Worm (Caenorhabditis elegans) whole organism, L3 larva: Measurements from ENCODE around the gene rig-6.

ENCODE experiments used
- R02D3.7 ChIP-seq: fragments of 150-350 bp; optimal IDR thresholded peaks from 2 replicates; lab custom pipeline; 2014; ENCODE audit warnings: missing biosample characterization, missing genetic modification characterization
- ZK546.5 ChIP-seq: sonication (generic microtip); optimal IDR thresholded peaks from 2 replicates; lab custom pipeline; 2017; ENCODE audit warnings: missing biosample characterization, missing genetic modification characterization
- aly-2 ChIP-seq: fragments of 150-350 bp; optimal IDR thresholded peaks from 2 replicates; lab custom pipeline; 2014; ENCODE audit warnings: missing biosample characterization, missing genetic modification characterization
- ceh-16 ChIP-seq: sonication (generic microtip); optimal IDR thresholded peaks from 2 replicates; lab custom pipeline; 2017; ENCODE audit warnings: missing biosample characterization, missing genetic modification characterization
- ceh-82 ChIP-seq: fragments of 150-350 bp; optimal IDR thresholded peaks from 2 replicates; lab custom pipeline; 2014; ENCODE audit warnings: missing biosample characterization, missing genetic modification characterization
- ceh-9 ChIP-seq: sonication (generic microtip); optimal IDR thresholded peaks from 2 replicates; lab custom pipeline; 2018; ENCODE audit warnings: missing biosample characterization, missing genetic modification characterization
- daf-12 ChIP-seq: fragments of 150-350 bp; optimal IDR thresholded peaks from 2 replicates; lab custom pipeline; 2014; ENCODE audit warnings: missing biosample characterization, missing genetic modification reagents, missing genetic modification characterization
- egl-5 ChIP-seq: fragments of 150-350 bp; optimal IDR thresholded peaks from 2 replicates; lab custom pipeline; 2017; ENCODE audit warnings: missing biosample characterization, missing genetic modification reagents, missing genetic modification characterization, inconsistent platforms
- elt-1 ChIP-seq: fragments of 150-350 bp; optimal IDR thresholded peaks from 2 replicates; lab custom pipeline; 2014; ENCODE audit warnings: missing biosample characterization, missing genetic modification characterization
- elt-2 ChIP-seq: sonication (generic microtip); optimal IDR thresholded peaks from 2 replicates; lab custom pipeline; 2016; ENCODE audit warnings: missing genetic modification reagents, mild to moderate bottlenecking, missing genetic modification characterization, missing compliant biosample characterization
- elt-3 ChIP-seq, 3 experiments: fragments of 150-350 bp in 1 of 3; sonication (generic microtip) in 2 of 3; optimal IDR thresholded peaks; 2 replicates in 2 of 3; 4 replicates in 1 of 3; lab custom pipeline; 2014 to 2017; ENCODE audit warnings: missing biosample characterization in 3 of 3, missing genetic modification characterization in 3 of 3
- eor-1 ChIP-seq, 2 experiments: fragments of 150-350 bp; optimal IDR thresholded peaks; 2 replicates each; lab custom pipeline; 2014 to 2018; ENCODE audit warnings: missing biosample characterization in 2 of 2, missing genetic modification characterization in 2 of 2
- jun-1 ChIP-seq: fragments of 150-350 bp; optimal IDR thresholded peaks from 2 replicates; lab custom pipeline; 2014; ENCODE audit warnings: missing biosample characterization, missing genetic modification reagents, missing genetic modification characterization
- lin-15B ChIP-seq: fragments of 150-350 bp; optimal IDR thresholded peaks from 2 replicates; lab custom pipeline; 2014; ENCODE audit warnings: missing biosample characterization, missing genetic modification characterization
- lin-39 ChIP-seq: fragments of 150-350 bp; optimal IDR thresholded peaks from 2 replicates; lab custom pipeline; 2018; ENCODE audit warnings: missing biosample characterization, missing genetic modification reagents, missing genetic modification characterization
- lsy-12 ChIP-seq: sonication (generic microtip); optimal IDR thresholded peaks from 2 replicates; lab custom pipeline; 2016; ENCODE audit warnings: mild to moderate bottlenecking, missing genetic modification characterization, missing compliant biosample characterization
- mdl-1 ChIP-seq: fragments of 150-350 bp; optimal IDR thresholded peaks from 2 replicates; lab custom pipeline; 2014; ENCODE audit warnings: missing biosample characterization, missing genetic modification characterization
- mml-1 ChIP-seq: fragments of 150-350 bp; sonication (generic microtip); optimal IDR thresholded peaks from 3 replicates; lab custom pipeline; 2014; ENCODE audit warnings: missing biosample characterization, missing genetic modification characterization
- nfya-1 ChIP-seq: sonication (generic microtip); optimal IDR thresholded peaks from 2 replicates; lab custom pipeline; 2017; ENCODE audit warnings: missing genetic modification characterization, mild to moderate bottlenecking, missing compliant biosample characterization, antibody characterized with exemption, moderate library complexity; ENCODE audit not compliant: insufficient read depth
- nhr-237 ChIP-seq: fragments of 150-350 bp; optimal IDR thresholded peaks from 2 replicates; lab custom pipeline; 2014; ENCODE audit warnings: missing biosample characterization, missing genetic modification characterization
- nhr-25 ChIP-seq: sonication (generic microtip); optimal IDR thresholded peaks from 2 replicates; lab custom pipeline; 2017; ENCODE audit warnings: missing biosample characterization, missing genetic modification characterization
- nhr-67 ChIP-seq: fragments of 150-350 bp; optimal IDR thresholded peaks from 2 replicates; lab custom pipeline; 2014; ENCODE audit warnings: missing biosample characterization, missing genetic modification characterization
- nhr-76 ChIP-seq: fragments of 150-350 bp; sonication (generic microtip); optimal IDR thresholded peaks from 5 replicates; lab custom pipeline; 2014; ENCODE audit warnings: missing biosample characterization, missing genetic modification characterization
- nhr-77 ChIP-seq: fragments of 150-350 bp; optimal IDR thresholded peaks from 2 replicates; lab custom pipeline; 2014; ENCODE audit warnings: missing biosample characterization, missing genetic modification characterization
- pha-4 ChIP-seq: fragments of 150-350 bp; optimal IDR thresholded peaks from 2 replicates; lab custom pipeline; 2014; ENCODE audit warnings: missing biosample characterization, missing genetic modification reagents, missing genetic modification characterization
- pqm-1 ChIP-seq: fragments of 150-350 bp; optimal IDR thresholded peaks from 2 replicates; lab custom pipeline; 2017; ENCODE audit warnings: missing biosample characterization, missing genetic modification characterization, inconsistent platforms
- sea-2 ChIP-seq: fragments of 150-350 bp; sonication (generic microtip); optimal IDR thresholded peaks from 4 replicates; lab custom pipeline; 2014; ENCODE audit warnings: missing biosample characterization, missing genetic modification reagents, missing genetic modification characterization
- snpc-4 ChIP-seq: fragments of 150-350 bp; optimal IDR thresholded peaks from 2 replicates; lab custom pipeline; 2014; ENCODE audit warnings: missing biosample characterization, missing genetic modification characterization
- tbx-2 ChIP-seq: sonication (generic microtip); optimal IDR thresholded peaks from 2 replicates; lab custom pipeline; 2016; ENCODE audit warnings: mild to moderate bottlenecking, missing genetic modification characterization, missing compliant biosample characterization
- unc-39 ChIP-seq: sonication (generic microtip); optimal IDR thresholded peaks from 4 replicates; lab custom pipeline; 2017; ENCODE audit warnings: missing biosample characterization, missing genetic modification characterization
- unc-62 ChIP-seq: fragments of 150-350 bp; sonication (generic microtip); optimal IDR thresholded peaks from 4 replicates; lab custom pipeline; 2014; ENCODE audit warnings: missing biosample characterization, missing genetic modification reagents, missing genetic modification characterization
- ztf-11 ChIP-seq: fragments of 150-350 bp; optimal IDR thresholded peaks from 2 replicates; lab custom pipeline; 2014; ENCODE audit warnings: missing biosample characterization, missing genetic modification characterization

The rig-6 gene

DNA sequence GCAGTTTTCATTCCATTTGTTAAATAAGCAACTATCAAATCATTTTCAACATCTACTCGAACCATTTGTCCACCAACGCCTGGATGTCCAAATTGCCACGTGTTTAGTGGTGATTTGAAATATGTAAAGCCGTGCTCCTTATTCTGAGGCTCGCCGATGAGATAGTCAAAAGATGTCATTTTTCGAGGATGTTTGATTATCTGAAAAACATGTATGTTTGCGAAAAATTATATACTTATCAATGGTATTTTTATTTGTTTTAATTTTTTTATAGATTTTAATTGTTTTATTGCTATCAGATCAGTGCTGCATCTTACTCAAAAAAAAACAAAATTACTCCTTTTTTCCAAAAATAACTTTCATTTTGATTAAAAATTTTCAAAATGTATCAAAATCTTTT, 6.9 kb upstream of the rig-6 start:
- TF ChIP-seq ceh-9 (tag; lab: Kevin White, UChicago) (no peak), unc-39 (tag; lab: Kevin White, UChicago) (no peak), nhr-67 (tag; lab: Kevin White, UChicago) (no peak), ceh-82 (tag; lab: Kevin White, UChicago) (no peak), ZK546.5 (tag; lab: Kevin White, UChicago) (no peak), sea-2 (GFP tag; lab: Kevin White, UChicago) (no peak), aly-2 (tag; lab: Kevin White, UChicago) (no peak), mdl-1 (tag; lab: Kevin White, UChicago) (no peak), elt-1 (tag; lab: Kevin White, UChicago) (no peak), nfya-1 (tag; lab: Kevin White, UChicago) (no peak), lsy-12 (tag; lab: Kevin White, UChicago) (no peak), mml-1 (no peak), eor-1 (tag; optimal IDR thresholded peaks at IDR 0.05; lab: Kevin White, UChicago) (no peak), daf-12 (tag; lab: Kevin White, UChicago) (no peak), pha-4 (tag; lab: Kevin White, UChicago) (no peak)

- TF ChIP-seq R02D3.7 (tag; lab: Kevin White, UChicago) (no peak), eor-1 (tag; optimal IDR thresholded peaks at IDR 0.05; lab: Kevin White, UChicago) (no peak), nhr-25 (tag; lab: Kevin White, UChicago) (no peak), egl-5 (no peak), tbx-2 (tag; lab: Kevin White, UChicago) (no peak), unc-39 (tag; lab: Kevin White, UChicago) (no peak), daf-12 (tag; lab: Kevin White, UChicago) (no peak), lin-15B (no peak), nhr-77 (tag; lab: Kevin White, UChicago) (no peak), sea-2 (GFP tag; lab: Kevin White, UChicago) (no peak), nhr-237 (tag; lab: Kevin White, UChicago) (no peak), ceh-16 (tag; lab: Kevin White, UChicago) (no peak), mml-1 (no peak), ztf-11 (tag; lab: Kevin White, UChicago) (no peak), snpc-4 (tag; lab: Kevin White, UChicago) (no peak)
These were observed 3.5 kb upstream of the rig-6 start for ce11 chrII:4815356-4815755.

ce11 chrII:4806726-4807125, 5.2 kb downstream of the rig-6 start:
- TF ChIP-seq nhr-77 (tag; lab: Kevin White, UChicago) (no peak), unc-39 (tag; lab: Kevin White, UChicago) (no peak), nhr-237 (tag; lab: Kevin White, UChicago) (no peak), elt-3 (tag; optimal IDR thresholded peaks at IDR 0.05; lab: Kevin White, UChicago) (no peak), nhr-76 (tag; lab: Kevin White, UChicago) (no peak), jun-1 (tag; lab: Kevin White, UChicago) (no peak)

- TF ChIP-seq lin-39 (tag; lab: Kevin White, UChicago) (peak; percentile 36), unc-39 (tag; lab: Kevin White, UChicago) (no peak), ceh-82 (tag; lab: Kevin White, UChicago) (no peak), unc-62 (GFP tag; lab: Kevin White, UChicago) (peak; percentile 41), elt-1 (tag; lab: Kevin White, UChicago) (peak; percentile 34), ceh-9 (tag; lab: Kevin White, UChicago) (no peak), pqm-1 (tag; lab: Kevin White, UChicago) (no peak), lin-15B (no peak)
These were observed 5.6 kb downstream of the rig-6 start for ce11 chrII:4806261-4806660.

- TF ChIP-seq aly-2 (tag; lab: Kevin White, UChicago) (no peak), egl-5 (peak; percentile 16)
- TF ChIP-seq, all 47 proteins: peak for 1
These were observed 6.1 kb downstream of the rig-6 start for ce11 chrII:4805799-4806198.

- TF ChIP-seq pqm-1 (tag; lab: Kevin White, UChicago) (peak; percentile 38), lsy-12 (tag; lab: Kevin White, UChicago) (no peak), elt-2 (tag; lab: Kevin White, UChicago) (peak; percentile 96), unc-39 (tag; lab: Kevin White, UChicago) (no peak), pha-4 (tag; lab: Kevin White, UChicago) (peak; percentile 10)
These were observed 9.0 kb downstream of the rig-6 start for ce11 chrII:4802917-4803316.
